Worm (Caenorhabditis elegans): ENCODE results near the gene B0432.7.

B0432.7 gene

ce11 chrII:299684-300083 lies 25.9 kb upstream of the B0432.7 start, which contains the start of gene K01A2.6:
Gene K01A2.6 (plus strand): TSS chrII:299984.
- no peak for TF ChIP-seq elt-2 (tag; optimal IDR thresholded peaks at IDR 0.05)
- TF ChIP-seq unc-62 (GFP tag; optimal IDR thresholded peaks at IDR 0.05) = no peak
- no peak for TF ChIP-seq ama-1 (optimal IDR thresholded peaks at IDR 0.05)
- TF ChIP-seq nhr-11 (tag; optimal IDR thresholded peaks at IDR 0.05) = no peak
- TF ChIP-seq pqm-1 (tag; optimal IDR thresholded peaks at IDR 0.05) = no peak
- TF ChIP-seq fkh-10 (GFP tag; optimal IDR thresholded peaks at IDR 0.05) = no peak
- TF ChIP-seq mml-1 (tag; optimal IDR thresholded peaks at IDR 0.05) = no peak
- TF ChIP-seq daf-12 (tag; optimal IDR thresholded peaks at IDR 0.05) = no peak
- no peak for TF ChIP-seq nhr-28 (tag; optimal IDR thresholded peaks at IDR 0.05)
- TF ChIP-seq jun-1 (tag; optimal IDR thresholded peaks at IDR 0.05) = no peak
- no peak for TF ChIP-seq ztf-11 (tag; optimal IDR thresholded peaks at IDR 0.05)
- TF ChIP-seq lsy-12 (tag; optimal IDR thresholded peaks at IDR 0.05) = no peak
- no peak for TF ChIP-seq nhr-43 (tag; optimal IDR thresholded peaks at IDR 0.05; ENCODE audit: poor library complexity, severe bottlenecking)
- TF ChIP-seq egl-27 (tag; optimal IDR thresholded peaks at IDR 0.05) = no peak
- TF ChIP-seq ceh-9 (tag; optimal IDR thresholded peaks at IDR 0.05) = no peak
- TF ChIP-seq aly-2 (tag; optimal IDR thresholded peaks at IDR 0.05) = no peak
- TF ChIP-seq elt-3 (tag; optimal IDR thresholded peaks at IDR 0.05) = no peak

DNA sequence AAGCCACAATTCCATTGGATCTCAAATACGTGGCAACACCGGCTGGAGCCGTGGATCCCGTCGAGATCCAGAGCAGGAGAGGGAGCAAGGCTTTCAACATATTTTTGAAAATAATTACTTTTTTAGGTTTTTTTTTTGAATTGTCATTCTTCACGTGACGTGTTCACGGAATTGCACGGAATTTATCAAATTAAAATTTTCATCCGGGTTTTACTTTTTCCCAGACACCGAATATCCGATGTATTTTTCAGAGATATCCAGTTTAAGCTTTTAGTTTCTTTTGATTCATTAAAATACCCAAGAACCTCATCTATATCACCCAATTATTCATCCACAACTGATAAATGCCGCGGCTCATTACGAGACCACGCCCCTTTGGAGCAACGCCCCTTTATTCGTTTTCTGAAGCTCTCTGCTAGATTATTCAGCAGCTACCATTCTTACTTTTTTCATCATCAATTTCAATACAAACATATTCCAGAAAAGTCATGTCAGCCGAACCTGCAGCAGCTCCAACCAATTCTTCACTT lies 23.2 kb upstream of the B0432.7 start, which contains the start of the genes clec-117 and B0432.1:
TSS of gene clec-117 (minus strand) at position 101 of the 530 bp plus-strand sequence.
TSS of gene B0432.1 (plus strand) at position 480 of the 530 bp plus-strand sequence.
- no peak for TF ChIP-seq nhr-11 (tag; optimal IDR thresholded peaks at IDR 0.05)
- no peak for TF ChIP-seq fkh-2 (tag; optimal IDR thresholded peaks at IDR 0.05)
- TF ChIP-seq nhr-76 (tag; optimal IDR thresholded peaks at IDR 0.05) = no peak

ce11 chrII:294606-295005 lies 20.8 kb upstream of the B0432.7 start, which contains the start of gene B0432.11:
Gene B0432.11 (minus strand): TSS chrII:294706.
- TF ChIP-seq ZK546.5 (tag; optimal IDR thresholded peaks at IDR 0.05) (no peak), tbx-2 (tag; optimal IDR thresholded peaks at IDR 0.05) (no peak), fos-1 (tag; optimal IDR thresholded peaks at IDR 0.05) (no peak), unc-62 (GFP tag; optimal IDR thresholded peaks at IDR 0.05) (no peak), elt-3 (tag; optimal IDR thresholded peaks at IDR 0.05) (no peak), lin-39 (tag; optimal IDR thresholded peaks at IDR 0.05) (no peak), hmg-11 (tag; optimal IDR thresholded peaks at IDR 0.05) (no peak), nhr-11 (tag; optimal IDR thresholded peaks at IDR 0.05) (no peak), nhr-43 (tag; optimal IDR thresholded peaks at IDR 0.05; ENCODE audit: poor library complexity, severe bottlenecking) (no peak), fkh-2 (tag; optimal IDR thresholded peaks at IDR 0.05) (no peak), mml-1 (tag; optimal IDR thresholded peaks at IDR 0.05) (no peak), nhr-28 (tag; optimal IDR thresholded peaks at IDR 0.05) (no peak), egl-5 (tag; optimal IDR thresholded peaks at IDR 0.05) (no peak)

DNA sequence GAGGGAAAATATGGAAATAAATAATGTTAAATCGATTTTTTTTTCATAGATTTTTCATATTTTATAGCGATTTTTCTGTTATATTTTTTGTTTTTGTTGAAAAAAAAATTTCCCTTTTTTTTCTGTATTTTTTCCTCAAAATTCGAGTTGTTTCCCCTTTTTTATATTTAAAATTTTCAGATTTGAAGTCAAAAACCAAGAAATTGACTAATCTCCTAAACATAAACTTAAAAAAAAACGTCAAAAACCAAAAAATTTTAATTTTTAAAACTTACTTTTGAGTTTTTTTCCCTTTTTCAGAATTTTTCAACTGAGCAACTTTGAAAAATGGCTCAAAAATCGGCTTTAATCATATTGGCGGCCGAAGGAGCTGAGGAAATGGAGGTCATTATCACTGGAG lies 16.5 kb upstream of the B0432.7 start, which contains the start of gene djr-1.1:
TSS of gene djr-1.1 (plus strand) at position 301 of the 400 bp plus-strand sequence.
- TF ChIP-seq fos-1 (tag; optimal IDR thresholded peaks at IDR 0.05) (no peak), zag-1 (tag; optimal IDR thresholded peaks at IDR 0.05) (no peak), egl-27 (tag; optimal IDR thresholded peaks at IDR 0.05) (no peak), nhr-25 (tag; optimal IDR thresholded peaks at IDR 0.05) (no peak), lsy-12 (tag; optimal IDR thresholded peaks at IDR 0.05) (no peak), ztf-11 (tag; optimal IDR thresholded peaks at IDR 0.05) (no peak), nhr-11 (tag; optimal IDR thresholded peaks at IDR 0.05) (no peak), nfya-1 (tag; optimal IDR thresholded peaks at IDR 0.05; ENCODE audit: insufficient read depth) (no peak), elt-2 (tag; optimal IDR thresholded peaks at IDR 0.05) (no peak), unc-62 (GFP tag; optimal IDR thresholded peaks at IDR 0.05) (no peak), elt-1 (tag; optimal IDR thresholded peaks at IDR 0.05) (no peak), mdl-1 (tag; optimal IDR thresholded peaks at IDR 0.05) (no peak), R02D3.7 (tag; optimal IDR thresholded peaks at IDR 0.05) (no peak), snpc-4 (tag; optimal IDR thresholded peaks at IDR 0.05) (no peak), unc-39 (tag; optimal IDR thresholded peaks at IDR 0.05) (no peak), lin-39 (tag; optimal IDR thresholded peaks at IDR 0.05) (no peak)

DNA sequence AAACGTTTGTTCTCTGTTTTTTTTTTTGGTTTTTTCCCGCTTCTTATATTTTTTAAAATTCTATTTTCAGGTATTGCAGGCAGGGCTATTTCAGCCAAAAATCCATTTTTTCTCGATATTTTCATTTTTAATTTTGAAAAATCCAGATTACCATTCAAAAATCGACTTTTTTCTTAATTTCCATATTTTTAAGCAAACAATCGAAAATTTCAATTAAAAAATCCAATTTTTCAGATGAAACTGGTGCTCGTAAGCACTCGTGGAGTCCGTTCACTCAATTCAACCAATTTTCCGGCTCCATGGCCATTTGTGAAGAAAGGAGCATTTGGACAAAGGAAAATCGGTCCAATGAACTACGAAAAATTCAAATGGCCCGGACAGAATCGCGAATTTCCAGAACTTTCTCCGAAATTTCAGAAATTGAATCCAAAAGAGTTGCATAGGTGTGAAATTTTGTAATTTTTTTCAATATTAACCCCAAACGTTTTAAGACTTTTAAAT lies 15.0 kb upstream of the B0432.7 start, which contains the start of gene mrpl-41:
TSS of gene mrpl-41 (plus strand) at position 235 of the 501 bp plus-strand sequence.
- TF ChIP-seq ceh-82 (tag; optimal IDR thresholded peaks at IDR 0.05) = no peak
- no peak for TF ChIP-seq elt-1 (tag; optimal IDR thresholded peaks at IDR 0.05)
- TF ChIP-seq unc-62 (GFP tag; optimal IDR thresholded peaks at IDR 0.05) = no peak
- no peak for TF ChIP-seq mml-1 (tag; optimal IDR thresholded peaks at IDR 0.05)
- TF ChIP-seq lsy-12 (tag; optimal IDR thresholded peaks at IDR 0.05) = peak; percentile 7
- no peak for TF ChIP-seq nfya-1 (tag; optimal IDR thresholded peaks at IDR 0.05; ENCODE audit: insufficient read depth)
- TF ChIP-seq fkh-2 (tag; optimal IDR thresholded peaks at IDR 0.05) = no peak
- no peak for TF ChIP-seq zag-1 (tag; optimal IDR thresholded peaks at IDR 0.05)
- TF ChIP-seq ztf-4 (tag; optimal IDR thresholded peaks at IDR 0.05) = no peak
- peak; percentile 48 for TF ChIP-seq nhr-43 (tag; optimal IDR thresholded peaks at IDR 0.05; ENCODE audit: poor library complexity, severe bottlenecking)
- TF ChIP-seq lin-39 (tag; optimal IDR thresholded peaks at IDR 0.05) = no peak
- no peak for TF ChIP-seq pha-4 (tag; optimal IDR thresholded peaks at IDR 0.05)
- no peak for TF ChIP-seq aly-2 (tag; optimal IDR thresholded peaks at IDR 0.05)
- no peak for TF ChIP-seq jun-1 (tag; optimal IDR thresholded peaks at IDR 0.05)
- TF ChIP-seq elt-2 (tag; optimal IDR thresholded peaks at IDR 0.05) = peak; percentile 4
- peak; percentile 17 for TF ChIP-seq ama-1 (optimal IDR thresholded peaks at IDR 0.05)
- no peak for TF ChIP-seq egl-27 (tag; optimal IDR thresholded peaks at IDR 0.05)
- no peak for TF ChIP-seq snpc-4 (tag; optimal IDR thresholded peaks at IDR 0.05)
